Fruit fly (Drosophila melanogaster) whole organism, embryonic: ENCODE results near the gene CG15382.

Experiments
- ATbp ChIP-seq: fragments of 200-800 bp; sonication (Bioruptor generic); optimal IDR thresholded peaks from 2 replicates; lab custom pipeline; 2017; ENCODE audit warnings: missing biosample characterization, mild to moderate bottlenecking, missing genetic modification characterization, missing genetic modification reagents
- Atf6 ChIP-seq: fragments of 200-800 bp; sonication (Bioruptor generic); IDR thresholded peaks from 2 replicates; pipeline ENCODE4 v1.3.6; 2022; ENCODE audit warnings: missing biosample characterization, missing genetic modification characterization
- CG10543 ChIP-seq: fragments of 200-800 bp; sonication (Bioruptor generic); optimal IDR thresholded peaks from 3 replicates; lab custom pipeline; 2017; ENCODE audit warnings: missing biosample characterization, mild to moderate bottlenecking, missing genetic modification characterization, moderate library complexity
- CG12155 ChIP-seq: fragments of 200-800 bp; sonication (Bioruptor generic); optimal IDR thresholded peaks from 3 replicates; lab custom pipeline; 2016; ENCODE audit warnings: missing biosample characterization, missing genetic modification characterization
- CG12391 ChIP-seq: fragments of 200-800 bp; sonication (Bioruptor generic); optimal IDR thresholded peaks from 3 replicates; lab custom pipeline; 2018; ENCODE audit warnings: missing biosample characterization, mild to moderate bottlenecking, missing genetic modification characterization, moderate library complexity
- CG14710 ChIP-seq: fragments of 200-800 bp; sonication (Bioruptor generic); optimal IDR thresholded peaks from 3 replicates; lab custom pipeline; 2019; ENCODE audit warnings: missing biosample characterization, mild to moderate bottlenecking, missing genetic modification characterization, moderate library complexity
- CG15601 ChIP-seq: fragments of 200-800 bp; sonication (Bioruptor generic); optimal IDR thresholded peaks from 3 replicates; lab custom pipeline; 2019; ENCODE audit warnings: missing biosample characterization, mild to moderate bottlenecking, missing genetic modification characterization, moderate library complexity
- CG2120 ChIP-seq: fragments of 200-800 bp; sonication (Bioruptor generic); optimal IDR thresholded peaks from 3 replicates; lab custom pipeline; 2016; ENCODE audit warnings: missing biosample characterization, missing genetic modification characterization
- CG2875 ChIP-seq: fragments of 200-800 bp; sonication (Bioruptor generic); optimal IDR thresholded peaks from 2 replicates; lab custom pipeline; 2017; ENCODE audit warnings: missing biosample characterization, mild to moderate bottlenecking, missing genetic modification characterization, missing genetic modification reagents
- CG31388 ChIP-seq: fragments of 200-800 bp; sonication (Bioruptor generic); optimal IDR thresholded peaks from 2 replicates; lab custom pipeline; 2016; ENCODE audit warnings: missing biosample characterization, missing genetic modification characterization
- CG4820 ChIP-seq: fragments of 200-800 bp; sonication (Bioruptor generic); optimal IDR thresholded peaks from 3 replicates; lab custom pipeline; 2016; ENCODE audit warnings: missing biosample characterization, missing genetic modification characterization
- CG5245 ChIP-seq: fragments of 200-800 bp; sonication (Bioruptor generic); optimal IDR thresholded peaks from 3 replicates; lab custom pipeline; 2016; ENCODE audit warnings: missing biosample characterization, missing genetic modification characterization
- CG6791 ChIP-seq: fragments of 200-800 bp; sonication (Bioruptor generic); IDR thresholded peaks from 3 replicates; pipeline ENCODE4 v1.3.6; 2022; ENCODE audit warnings: missing biosample characterization, missing genetic modification characterization; ENCODE audit not compliant: partially characterized antibody
- CG6813 ChIP-seq: fragments of 200-800 bp; sonication (Bioruptor generic); optimal IDR thresholded peaks from 2 replicates; lab custom pipeline; 2017; ENCODE audit warnings: missing biosample characterization, missing genetic modification characterization, mild to moderate bottlenecking, moderate library complexity, missing genetic modification reagents
- CG7271 ChIP-seq: fragments of 200-800 bp; sonication (Bioruptor generic); optimal IDR thresholded peaks from 2 replicates; lab custom pipeline; 2018; ENCODE audit warnings: missing biosample characterization, mild to moderate bottlenecking, missing genetic modification characterization, moderate library complexity
- CG7745 ChIP-seq: fragments of 200-800 bp; sonication (Bioruptor generic); optimal IDR thresholded peaks from 2 replicates; lab custom pipeline; 2018; ENCODE audit warnings: missing biosample characterization, mild to moderate bottlenecking, missing genetic modification characterization, moderate library complexity
- CG7928 ChIP-seq: fragments of 200-800 bp; sonication (Bioruptor generic); optimal IDR thresholded peaks from 2 replicates; lab custom pipeline; 2017; ENCODE audit warnings: missing biosample characterization, mild to moderate bottlenecking, missing genetic modification characterization
- CG8944 ChIP-seq: fragments of 200-800 bp; sonication (Bioruptor generic); optimal IDR thresholded peaks from 3 replicates; lab custom pipeline; 2016; ENCODE audit warnings: missing biosample characterization, missing genetic modification characterization
- CG9609 ChIP-seq: fragments of 200-800 bp; sonication (Bioruptor generic); optimal IDR thresholded peaks from 3 replicates; lab custom pipeline; 2016; ENCODE audit warnings: missing biosample characterization, missing genetic modification characterization
- CHES-1-like ChIP-seq: fragments of 200-800 bp; sonication (Bioruptor generic); optimal IDR thresholded peaks from 2 replicates; lab custom pipeline; 2016; ENCODE audit warnings: missing biosample characterization, missing genetic modification characterization
- D19A ChIP-seq: fragments of 200-800 bp; optimal IDR thresholded peaks from 3 replicates; lab custom pipeline; 2019; ENCODE audit warnings: missing biosample characterization, mild to moderate bottlenecking, missing genetic modification characterization, moderate library complexity
- Dbx ChIP-seq: fragments of 200-800 bp; sonication (Bioruptor generic); IDR thresholded peaks from 3 replicates; pipeline ENCODE4 v1.3.6; 2022; ENCODE audit warnings: missing biosample characterization, missing genetic modification characterization
- GATAe ChIP-seq: fragments of 200-800 bp; sonication (Bioruptor generic); conservative IDR thresholded peaks from 2 replicates; pipeline ENCODE4 v1.3.6; 2022; ENCODE audit warnings: missing biosample characterization, missing genetic modification characterization
- Gsc ChIP-seq: fragments of 200-800 bp; sonication (Bioruptor generic); IDR thresholded peaks from 2 replicates; pipeline ENCODE4 v1.3.6; 2022; ENCODE audit warnings: missing biosample characterization, missing genetic modification characterization
- Hr3 ChIP-seq: fragments of 200-800 bp; sonication (Bioruptor generic); optimal IDR thresholded peaks from 3 replicates; lab custom pipeline; 2016; ENCODE audit warnings: missing biosample characterization, missing genetic modification characterization
- Hr39 ChIP-seq: fragments of >200 bp; optimal IDR thresholded peaks from 2 replicates; lab custom pipeline; 2017
- Hr78 ChIP-seq, 2 experiments: fragments of 200-800 bp in 1 of 2; fragments of >200 bp in 1 of 2; sonication (Bioruptor generic) in 1 of 2; optimal IDR thresholded peaks; 2 replicates each; lab custom pipeline; 2017 to 2019; ENCODE audit warnings: missing biosample characterization in 2 of 2, missing genetic modification characterization in 2 of 2, mild to moderate bottlenecking in 1 of 2, moderate library complexity in 1 of 2
- MESR4 ChIP-seq: fragments of 200-800 bp; sonication (Bioruptor generic); optimal IDR thresholded peaks from 2 replicates; lab custom pipeline; 2018; ENCODE audit warnings: missing biosample characterization, mild to moderate bottlenecking, missing genetic modification characterization, moderate library complexity
- Nf-YB ChIP-seq: fragments of 200-800 bp; sonication (Bioruptor generic); optimal IDR thresholded peaks from 3 replicates; lab custom pipeline; 2019; ENCODE audit warnings: missing biosample characterization, mild to moderate bottlenecking, missing genetic modification characterization, moderate library complexity
- PHDP ChIP-seq: fragments of 200-800 bp; sonication (Bioruptor generic); optimal IDR thresholded peaks from 3 replicates; lab custom pipeline; 2018; ENCODE audit warnings: missing biosample characterization, mild to moderate bottlenecking, missing genetic modification characterization, moderate library complexity
- Pdp1 ChIP-seq, 2 experiments: fragments of 200-800 bp; sonication (Bioruptor generic); optimal IDR thresholded peaks; 3 replicates each; lab custom pipeline; 2016; ENCODE audit warnings: missing biosample characterization in 2 of 2, missing genetic modification characterization in 2 of 2, mild to moderate bottlenecking in 1 of 2, moderate library complexity in 1 of 2
- Sin3A ChIP-seq: fragments of >200 bp; optimal IDR thresholded peaks from 2 replicates; lab custom pipeline; 2018
- Xrp1 ChIP-seq: fragments of 200-800 bp; sonication (Bioruptor generic); IDR thresholded peaks from 2 replicates; pipeline ENCODE4 v1.3.6; 2022; ENCODE audit warnings: missing biosample characterization, missing genetic modification characterization
- ci ChIP-seq: fragments of 200-800 bp; sonication (Bioruptor generic); IDR thresholded peaks from 3 replicates; pipeline ENCODE4 v1.3.6; 2022; ENCODE audit warnings: missing biosample characterization, missing genetic modification characterization
- croc ChIP-seq: fragments of 200-800 bp; sonication (Bioruptor generic); conservative IDR thresholded peaks from 3 replicates; pipeline ENCODE4 v1.3.6; 2022; ENCODE audit warnings: missing biosample characterization, missing genetic modification characterization
- crol ChIP-seq: fragments of 200-800 bp; sonication (Bioruptor generic); IDR thresholded peaks from 2 replicates; pipeline ENCODE4 v1.3.6; 2022; ENCODE audit warnings: missing biosample characterization, missing genetic modification characterization
- danr ChIP-seq: fragments of 200-800 bp; sonication (Bioruptor generic); IDR thresholded peaks from 2 replicates; pipeline ENCODE4 v1.3.6; 2022; ENCODE audit warnings: missing biosample characterization, missing genetic modification characterization
- dpn ChIP-seq, 2 experiments: fragments of 200-800 bp; sonication (Bioruptor generic); optimal IDR thresholded peaks; 3 replicates each; lab custom pipeline; 2016; ENCODE audit warnings: missing biosample characterization in 2 of 2, missing genetic modification characterization in 2 of 2
- ewg ChIP-seq: fragments of 200-800 bp; sonication (Bioruptor generic); optimal IDR thresholded peaks from 3 replicates; lab custom pipeline; 2017; ENCODE audit warnings: mild to moderate bottlenecking, missing biosample characterization, missing genetic modification reagents, missing genetic modification characterization
- h ChIP-seq: fragments of >200 bp; optimal IDR thresholded peaks from 2 replicates; lab custom pipeline; 2017
- hth ChIP-seq: fragments of >200 bp; optimal IDR thresholded peaks from 2 replicates; lab custom pipeline; 2017; ENCODE audit warnings: inconsistent platforms
- kay ChIP-seq: fragments of 200-800 bp; sonication (Bioruptor generic); optimal IDR thresholded peaks from 2 replicates; lab custom pipeline; 2016; ENCODE audit warnings: missing biosample characterization, missing genetic modification characterization
- lab ChIP-seq: fragments of 200-800 bp; sonication (Bioruptor generic); optimal IDR thresholded peaks from 3 replicates; lab custom pipeline; 2017; ENCODE audit warnings: missing biosample characterization, missing genetic modification characterization, mild to moderate bottlenecking, moderate library complexity, missing genetic modification reagents
- lola ChIP-seq, 3 experiments: fragments of >200 bp in 2 of 3; fragments of 200-800 bp in 1 of 3; sonication (Bioruptor generic) in 1 of 3; optimal IDR thresholded peaks; 2 replicates each; lab custom pipeline; 2017 to 2019; ENCODE audit warnings: missing biosample characterization in 3 of 3, missing genetic modification characterization in 3 of 3, mild to moderate bottlenecking in 1 of 3, moderate library complexity in 1 of 3
- prd ChIP-seq, 3 experiments: fragments of >200 bp in 2 of 3; fragments of 200-800 bp in 1 of 3; sonication (Bioruptor generic) in 1 of 3; optimal IDR thresholded peaks in 2 of 3; IDR thresholded peaks in 1 of 3; 2 replicates in 2 of 3; 3 replicates in 1 of 3; pipeline versions ENCODE4 v1.3.6 to Lab custom; 2017 to 2022; ENCODE audit warnings: missing biosample characterization in 1 of 3, missing genetic modification characterization in 1 of 3
- sr ChIP-seq: fragments of 200-800 bp; sonication (Bioruptor generic); IDR thresholded peaks from 3 replicates; pipeline ENCODE4 v1.3.6; 2022; ENCODE audit warnings: missing biosample characterization, missing genetic modification characterization
- tio ChIP-seq: fragments of 200-800 bp; sonication (Bioruptor generic); optimal IDR thresholded peaks from 2 replicates; lab custom pipeline; 2017; ENCODE audit warnings: missing biosample characterization, missing genetic modification characterization, inconsistent platforms
- vnd ChIP-seq: fragments of 200-800 bp; sonication (Bioruptor generic); IDR thresholded peaks from 3 replicates; pipeline ENCODE4 v1.3.6; 2022; ENCODE audit warnings: missing biosample characterization, missing genetic modification characterization; ENCODE audit not compliant: partially characterized antibody
- zen2 ChIP-seq: fragments of 200-800 bp; sonication (Bioruptor generic); IDR thresholded peaks from 3 replicates; pipeline ENCODE4 v1.3.6; 2022; ENCODE audit warnings: missing biosample characterization, missing genetic modification characterization; ENCODE audit not compliant: partially characterized antibody
- zfh2 ChIP-seq: fragments of 200-800 bp; sonication (Bioruptor generic); optimal IDR thresholded peaks from 2 replicates; lab custom pipeline; 2016; ENCODE audit warnings: missing biosample characterization, missing genetic modification characterization

Gene CG15382

DNA sequence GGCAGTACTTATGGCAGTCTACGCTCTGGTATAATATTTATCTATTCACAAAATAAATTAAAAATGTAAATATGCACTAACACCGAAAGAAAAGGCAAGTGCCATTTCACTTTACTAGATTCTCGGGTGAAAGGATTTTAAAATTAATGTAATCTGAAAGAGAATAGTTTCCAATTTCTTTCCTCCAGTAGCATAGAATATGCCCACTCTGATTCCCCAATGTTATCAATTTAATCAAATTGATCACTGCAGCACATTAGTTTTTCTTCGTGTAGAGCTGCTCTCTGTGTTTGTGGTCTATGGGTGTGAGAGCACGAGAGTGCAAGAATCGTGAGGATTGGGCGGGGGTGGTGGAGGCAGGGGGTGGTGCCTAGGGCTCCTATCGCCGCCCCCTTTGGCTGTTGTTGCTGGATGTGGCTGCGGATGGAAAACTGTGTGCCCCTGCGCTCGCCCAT lies 45.6 kb downstream of the CG15382 start (continued):
- TF ChIP-seq ci (GFP tag; lab: Robert Waterston, UW) (peak; percentile 80), Dbx (GFP tag; lab: Robert Waterston, UW) (no peak), CG31388 (GFP tag; lab: Kevin White, UChicago) (peak; percentile 52), GATAe (GFP tag; lab: Robert Waterston, UW) (no peak), lab (GFP tag; lab: Kevin White, UChicago) (peak; percentile 82), CG7271 (tag; lab: Kevin White, UChicago) (peak; percentile 6), zen2 (GFP tag; lab: Robert Waterston, UW) (no peak), kay (GFP tag; lab: Kevin White, UChicago) (peak; percentile 34), CG7745 (peak; percentile 51), CG6791 (GFP tag; lab: Robert Waterston, UW) (no peak), CG8944 (GFP tag; lab: Kevin White, UChicago) (peak; percentile 60), Sin3A (lab: Kevin White, UChicago) (no peak), CG12391 (tag; lab: Kevin White, UChicago) (peak; percentile 87), CHES-1-like (GFP tag; lab: Kevin White, UChicago) (no peak), Atf6 (no peak), CG2120 (GFP tag; lab: Kevin White, UChicago) (no peak), CG10543 (peak; percentile 26), sr (GFP tag; lab: Robert Waterston, UW) (no peak), CG9609 (GFP tag; lab: Kevin White, UChicago) (peak; percentile 44), CG6813 (GFP tag; lab: Kevin White, UChicago) (peak; percentile 67), ewg (GFP tag; lab: Kevin White, UChicago) (peak; percentile 84), vnd (GFP tag; lab: Robert Waterston, UW) (no peak), Gsc (GFP tag; lab: Robert Waterston, UW) (peak; percentile 59), zfh2 (GFP tag; lab: Kevin White, UChicago) (no peak), ATbp (GFP tag; lab: Kevin White, UChicago) (peak; percentile 91), h (no peak), Nf-YB (peak; percentile 66), Hr3 (GFP tag; lab: Kevin White, UChicago) (peak; percentile 82), tio (GFP tag; lab: Kevin White, UChicago) (peak; percentile 84), Hr39 (no peak), CG12155 (peak; percentile 51), Xrp1 (peak; percentile 87), danr (peak; percentile 61; the same call in 1 of the 2 replicates), lola (GFP tag; optimal IDR thresholded peaks at IDR 0.05; lab: Kevin White, UChicago) (peak in 1 of 3 experiments; percentile 97), CG14710 (tag; lab: Kevin White, UChicago) (peak; percentile 95), MESR4 (GFP tag; lab: Kevin White, UChicago) (peak; percentile 0), CG4820 (GFP tag; lab: Kevin White, UChicago) (peak; percentile 86), PHDP (tag; lab: Kevin White, UChicago) (peak; percentile 85), hth (no peak), crol (GFP tag; lab: Robert Waterston, UW) (peak; percentile 95), CG15601 (peak; percentile 96), CG2875 (peak; percentile 89), CG5245 (GFP tag; lab: Kevin White, UChicago) (peak; percentile 77), dpn (GFP tag; optimal IDR thresholded peaks at IDR 0.05; lab: Kevin White, UChicago) (peak; percentile 38 to 78), Hr78 (GFP tag; optimal IDR thresholded peaks at IDR 0.05; lab: Kevin White, UChicago) (peak in 1 of 2 experiments; percentile 67), Pdp1 (GFP tag; optimal IDR thresholded peaks at IDR 0.05; lab: Kevin White, UChicago) (peak; percentile 42 to 70), croc (GFP tag; lab: Robert Waterston, UW) (peak; percentile 79), D19A (tag; lab: Kevin White, UChicago) (peak; percentile 85), prd (optimal IDR thresholded peaks at IDR 0.05; lab: Kevin White, UChicago) (no peak), prd (GFP tag; IDR thresholded peaks at IDR 0.05; lab: Robert Waterston, UW) (peak; percentile 80), CG7928 (no peak)
